Worm (Caenorhabditis elegans): ENCODE data around the gene cyld-1.

The cyld-1 gene

DNA sequence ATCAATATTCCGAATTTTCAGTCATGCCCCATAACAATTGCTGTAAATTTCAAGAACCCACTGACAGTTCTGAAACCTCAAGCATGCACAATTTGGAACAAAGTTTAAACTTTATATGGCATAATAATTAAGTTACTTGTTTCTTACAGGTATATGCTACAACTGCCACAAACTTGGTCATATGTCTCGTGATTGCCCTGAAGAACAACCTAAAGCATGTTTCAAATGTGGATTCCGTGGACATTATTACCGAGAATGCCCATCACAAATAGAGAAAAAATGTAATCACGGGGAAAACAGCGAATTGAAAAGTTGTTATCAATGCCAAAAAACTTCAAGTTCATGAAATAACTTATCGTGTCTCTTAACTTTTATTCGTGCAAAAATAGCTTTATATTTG, 2.5 kb upstream of the cyld-1 start:
- TF ChIP-seq pax-3 (tag; optimal IDR thresholded peaks at IDR 0.05) (no peak), unc-30 (tag; optimal IDR thresholded peaks at IDR 0.05) (no peak), C16A3.4 (tag; optimal IDR thresholded peaks at IDR 0.05) (no peak), elt-2 (tag; optimal IDR thresholded peaks at IDR 0.05) (peak; percentile 22), ceh-8 (GFP tag; optimal IDR thresholded peaks at IDR 0.05) (no peak), unc-130 (tag; optimal IDR thresholded peaks at IDR 0.05) (peak; percentile 11), nhr-47 (tag; optimal IDR thresholded peaks at IDR 0.05) (no peak), lir-3 (tag; optimal IDR thresholded peaks at IDR 0.05; ENCODE audit: poor library complexity) (no peak), egl-27 (tag; optimal IDR thresholded peaks at IDR 0.05) (no peak), irx-1 (tag; optimal IDR thresholded peaks at IDR 0.05) (no peak), elt-3 (tag; optimal IDR thresholded peaks at IDR 0.05) (peak in 1 of 6 experiments; percentile 25), zip-4 (GFP tag; optimal IDR thresholded peaks at IDR 0.05) (no peak), nhr-84 (tag; optimal IDR thresholded peaks at IDR 0.05) (no peak), swsn-7 (tag; optimal IDR thresholded peaks at IDR 0.05) (no peak), lsy-2 (tag; optimal IDR thresholded peaks at IDR 0.05) (no peak), C04F5.9 (tag; optimal IDR thresholded peaks at IDR 0.05) (no peak), efl-3 (GFP tag; optimal IDR thresholded peaks at IDR 0.05) (no peak), unc-86 (tag; optimal IDR thresholded peaks at IDR 0.05) (no peak), ceh-82 (tag; optimal IDR thresholded peaks at IDR 0.05) (no peak), nhr-76 (tag; optimal IDR thresholded peaks at IDR 0.05) (no peak), mep-1 (tag; optimal IDR thresholded peaks at IDR 0.05) (no peak), zag-1 (tag; optimal IDR thresholded peaks at IDR 0.05) (no peak), lin-35 (GFP tag; optimal IDR thresholded peaks at IDR 0.05) (peak in 1 of 2 experiments; percentile 54), rnt-1 (tag; optimal IDR thresholded peaks at IDR 0.05) (no peak), pag-3 (tag; optimal IDR thresholded peaks at IDR 0.05; ENCODE audit: borderline replicate concordance, insufficient read depth) (no peak), C34B4.2 (tag; optimal IDR thresholded peaks at IDR 0.05) (no peak), lin-39 (tag; optimal IDR thresholded peaks at IDR 0.05) (no peak), sptf-1 (tag; optimal IDR thresholded peaks at IDR 0.05) (no peak), ets-5 (GFP tag; IDR thresholded peaks at IDR 0.05) (no peak), Y116A8C.19 (tag; optimal IDR thresholded peaks at IDR 0.05; ENCODE audit: borderline replicate concordance) (no peak), tlp-1 (tag; optimal IDR thresholded peaks at IDR 0.05) (no peak), nhr-90 (tag; optimal IDR thresholded peaks at IDR 0.05; ENCODE audit: poor library complexity) (no peak), ztf-11 (tag; optimal IDR thresholded peaks at IDR 0.05) (no peak), ztf-4 (tag; optimal IDR thresholded peaks at IDR 0.05) (no peak), dsc-1 (tag; optimal IDR thresholded peaks at IDR 0.05) (no peak), aha-1 (tag; optimal IDR thresholded peaks at IDR 0.05) (no peak), nhr-19 (GFP tag; conservative IDR thresholded peaks at IDR 0.05) (no peak), lin-14 (GFP tag; optimal IDR thresholded peaks at IDR 0.05) (no peak), nhr-20 (tag; optimal IDR thresholded peaks at IDR 0.05) (no peak), lin-13 (GFP tag; optimal IDR thresholded peaks at IDR 0.05) (no peak), lin-15B (tag; optimal IDR thresholded peaks at IDR 0.05) (no peak), mab-9 (GFP tag; IDR thresholded peaks at IDR 0.05) (no peak), hpl-2 (GFP tag; optimal IDR thresholded peaks at IDR 0.05) (no peak), blmp-1 (tag; optimal IDR thresholded peaks at IDR 0.05) (peak; percentile 16), nhr-85 (tag) (no peak), fos-1 (tag; optimal IDR thresholded peaks at IDR 0.05) (no peak), jun-1 (tag; optimal IDR thresholded peaks at IDR 0.05) (no peak), tbx-2 (tag; optimal IDR thresholded peaks at IDR 0.05) (no peak), fkh-8 (tag; optimal IDR thresholded peaks at IDR 0.05) (no peak), efl-1 (optimal IDR thresholded peaks at IDR 0.05) (no peak), efl-1 (GFP tag; optimal IDR thresholded peaks at IDR 0.05 in 1 of 2) (peak in 1 of 2 experiments; percentile 44)
